Worm (Caenorhabditis elegans) whole organism, L3 larva: ENCODE measurements around the gene cest-6.

Experiments used
- aly-2 ChIP-seq: fragments of 150-350 bp; optimal IDR thresholded peaks from 2 replicates; lab custom pipeline; 2014; ENCODE audit warnings: missing biosample characterization, missing genetic modification characterization
- ama-1 ChIP-seq: fragments of 150-350 bp; optimal IDR thresholded peaks from 2 replicates; lab custom pipeline; 2018
- ceh-16 ChIP-seq: sonication (generic microtip); optimal IDR thresholded peaks from 2 replicates; lab custom pipeline; 2017; ENCODE audit warnings: missing biosample characterization, missing genetic modification characterization
- ceh-28 ChIP-seq: fragments of 150-350 bp; optimal IDR thresholded peaks from 2 replicates; lab custom pipeline; 2014; ENCODE audit warnings: missing biosample characterization, missing genetic modification reagents, missing genetic modification characterization
- ceh-82 ChIP-seq: fragments of 150-350 bp; optimal IDR thresholded peaks from 2 replicates; lab custom pipeline; 2014; ENCODE audit warnings: missing biosample characterization, missing genetic modification characterization
- ceh-9 ChIP-seq: sonication (generic microtip); optimal IDR thresholded peaks from 2 replicates; lab custom pipeline; 2018; ENCODE audit warnings: missing biosample characterization, missing genetic modification characterization
- daf-12 ChIP-seq: fragments of 150-350 bp; optimal IDR thresholded peaks from 2 replicates; lab custom pipeline; 2014; ENCODE audit warnings: missing biosample characterization, missing genetic modification reagents, missing genetic modification characterization
- egl-5 ChIP-seq: fragments of 150-350 bp; optimal IDR thresholded peaks from 2 replicates; lab custom pipeline; 2017; ENCODE audit warnings: missing biosample characterization, missing genetic modification reagents, missing genetic modification characterization, inconsistent platforms
- elt-2 ChIP-seq: sonication (generic microtip); optimal IDR thresholded peaks from 2 replicates; lab custom pipeline; 2016; ENCODE audit warnings: missing genetic modification reagents, mild to moderate bottlenecking, missing genetic modification characterization, missing compliant biosample characterization
- elt-3 ChIP-seq, 3 experiments: fragments of 150-350 bp in 1 of 3; sonication (generic microtip) in 2 of 3; optimal IDR thresholded peaks; 2 replicates in 2 of 3; 4 replicates in 1 of 3; lab custom pipeline; 2014 to 2017; ENCODE audit warnings: missing biosample characterization in 3 of 3, missing genetic modification characterization in 3 of 3
- fkh-10 ChIP-seq: sonication (generic microtip); optimal IDR thresholded peaks from 2 replicates; lab custom pipeline; 2017; ENCODE audit warnings: missing biosample characterization, missing genetic modification reagents, missing genetic modification characterization
- fkh-2 ChIP-seq: fragments of 150-350 bp; optimal IDR thresholded peaks from 2 replicates; lab custom pipeline; 2014; ENCODE audit warnings: missing biosample characterization, missing genetic modification reagents, missing genetic modification characterization
- fos-1 ChIP-seq: fragments of 150-350 bp; optimal IDR thresholded peaks from 2 replicates; lab custom pipeline; 2014; ENCODE audit warnings: missing biosample characterization, missing genetic modification characterization
- hmg-11 ChIP-seq: sonication (generic microtip); optimal IDR thresholded peaks from 2 replicates; lab custom pipeline; 2016; ENCODE audit warnings: missing genetic modification characterization, missing compliant biosample characterization
- jun-1 ChIP-seq: fragments of 150-350 bp; optimal IDR thresholded peaks from 2 replicates; lab custom pipeline; 2014; ENCODE audit warnings: missing biosample characterization, missing genetic modification reagents, missing genetic modification characterization
- lin-15B ChIP-seq: fragments of 150-350 bp; optimal IDR thresholded peaks from 2 replicates; lab custom pipeline; 2014; ENCODE audit warnings: missing biosample characterization, missing genetic modification characterization
- lin-39 ChIP-seq: fragments of 150-350 bp; optimal IDR thresholded peaks from 2 replicates; lab custom pipeline; 2018; ENCODE audit warnings: missing biosample characterization, missing genetic modification reagents, missing genetic modification characterization
- lsy-12 ChIP-seq: sonication (generic microtip); optimal IDR thresholded peaks from 2 replicates; lab custom pipeline; 2016; ENCODE audit warnings: mild to moderate bottlenecking, missing genetic modification characterization, missing compliant biosample characterization
- mdl-1 ChIP-seq: fragments of 150-350 bp; optimal IDR thresholded peaks from 2 replicates; lab custom pipeline; 2014; ENCODE audit warnings: missing biosample characterization, missing genetic modification characterization
- mml-1 ChIP-seq: fragments of 150-350 bp; sonication (generic microtip); optimal IDR thresholded peaks from 3 replicates; lab custom pipeline; 2014; ENCODE audit warnings: missing biosample characterization, missing genetic modification characterization
- nfya-1 ChIP-seq: sonication (generic microtip); optimal IDR thresholded peaks from 2 replicates; lab custom pipeline; 2017; ENCODE audit warnings: missing genetic modification characterization, mild to moderate bottlenecking, missing compliant biosample characterization, antibody characterized with exemption, moderate library complexity; ENCODE audit not compliant: insufficient read depth
- nhr-11 ChIP-seq: fragments of 150-350 bp; optimal IDR thresholded peaks from 2 replicates; lab custom pipeline; 2014; ENCODE audit warnings: missing biosample characterization, missing genetic modification characterization
- nhr-23 ChIP-seq: fragments of 150-350 bp; optimal IDR thresholded peaks from 2 replicates; lab custom pipeline; 2014; ENCODE audit warnings: missing biosample characterization, missing genetic modification reagents, missing genetic modification characterization
- nhr-237 ChIP-seq: fragments of 150-350 bp; optimal IDR thresholded peaks from 2 replicates; lab custom pipeline; 2014; ENCODE audit warnings: missing biosample characterization, missing genetic modification characterization
- nhr-25 ChIP-seq: sonication (generic microtip); optimal IDR thresholded peaks from 2 replicates; lab custom pipeline; 2017; ENCODE audit warnings: missing biosample characterization, missing genetic modification characterization
- nhr-43 ChIP-seq: sonication (generic microtip); optimal IDR thresholded peaks from 2 replicates; lab custom pipeline; 2016; ENCODE audit warnings: mild to moderate bottlenecking, missing genetic modification characterization, missing compliant biosample characterization; ENCODE audit not compliant: poor library complexity, severe bottlenecking
- nhr-67 ChIP-seq: fragments of 150-350 bp; optimal IDR thresholded peaks from 2 replicates; lab custom pipeline; 2014; ENCODE audit warnings: missing biosample characterization, missing genetic modification characterization
- nhr-76 ChIP-seq: fragments of 150-350 bp; sonication (generic microtip); optimal IDR thresholded peaks from 5 replicates; lab custom pipeline; 2014; ENCODE audit warnings: missing biosample characterization, missing genetic modification characterization
- pha-4 ChIP-seq: fragments of 150-350 bp; optimal IDR thresholded peaks from 2 replicates; lab custom pipeline; 2014; ENCODE audit warnings: missing biosample characterization, missing genetic modification reagents, missing genetic modification characterization
- pqm-1 ChIP-seq: fragments of 150-350 bp; optimal IDR thresholded peaks from 2 replicates; lab custom pipeline; 2017; ENCODE audit warnings: missing biosample characterization, missing genetic modification characterization, inconsistent platforms
- sea-2 ChIP-seq: fragments of 150-350 bp; sonication (generic microtip); optimal IDR thresholded peaks from 4 replicates; lab custom pipeline; 2014; ENCODE audit warnings: missing biosample characterization, missing genetic modification reagents, missing genetic modification characterization
- skn-1 ChIP-seq: fragments of 150-350 bp; optimal IDR thresholded peaks from 2 replicates; lab custom pipeline; 2014; ENCODE audit warnings: missing biosample characterization, missing genetic modification characterization
- snpc-4 ChIP-seq: fragments of 150-350 bp; optimal IDR thresholded peaks from 2 replicates; lab custom pipeline; 2014; ENCODE audit warnings: missing biosample characterization, missing genetic modification characterization
- tbx-2 ChIP-seq: sonication (generic microtip); optimal IDR thresholded peaks from 2 replicates; lab custom pipeline; 2016; ENCODE audit warnings: mild to moderate bottlenecking, missing genetic modification characterization, missing compliant biosample characterization
- unc-39 ChIP-seq: sonication (generic microtip); optimal IDR thresholded peaks from 4 replicates; lab custom pipeline; 2017; ENCODE audit warnings: missing biosample characterization, missing genetic modification characterization
- unc-62 ChIP-seq: fragments of 150-350 bp; sonication (generic microtip); optimal IDR thresholded peaks from 4 replicates; lab custom pipeline; 2014; ENCODE audit warnings: missing biosample characterization, missing genetic modification reagents, missing genetic modification characterization
- zag-1 ChIP-seq: fragments of 150-350 bp; optimal IDR thresholded peaks from 2 replicates; lab custom pipeline; 2014; ENCODE audit warnings: missing biosample characterization, missing genetic modification characterization
- ztf-11 ChIP-seq: fragments of 150-350 bp; optimal IDR thresholded peaks from 2 replicates; lab custom pipeline; 2014; ENCODE audit warnings: missing biosample characterization, missing genetic modification characterization

cest-6 gene

DNA sequence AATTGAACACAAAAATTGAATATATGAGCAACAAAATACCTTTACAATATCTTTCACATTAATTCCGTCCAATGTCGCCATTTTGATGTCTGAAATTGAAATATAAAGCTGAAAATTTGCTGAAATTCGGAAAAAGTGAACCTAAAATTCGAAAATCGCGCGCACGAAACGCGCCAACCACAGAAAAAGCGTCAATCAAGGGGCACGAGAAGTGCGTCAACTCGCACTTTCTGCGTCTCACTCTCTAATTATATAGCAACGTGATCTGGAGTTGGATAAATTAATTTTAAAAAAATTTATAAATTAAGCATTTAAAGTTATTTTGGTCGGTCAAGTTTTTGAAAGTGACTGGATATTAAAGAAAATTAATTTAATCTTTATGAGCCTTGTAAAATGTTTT, 9.0 kb downstream of the cest-6 start, which contains the start of gene ruvb-2 (continued):
- TF ChIP-seq nhr-67 (tag; lab: Kevin White, UChicago) = no peak
- TF ChIP-seq fkh-2 (tag; lab: Kevin White, UChicago) = no peak
- TF ChIP-seq elt-2 (tag; lab: Kevin White, UChicago) = peak; percentile 62
- TF ChIP-seq nhr-23 = peak; percentile 94
- TF ChIP-seq lsy-12 (tag; lab: Kevin White, UChicago) = peak; percentile 78
- no peak for TF ChIP-seq nhr-237 (tag; lab: Kevin White, UChicago)
- peak; percentile 80 for TF ChIP-seq nhr-25
- TF ChIP-seq mdl-1 (tag; lab: Kevin White, UChicago) = peak; percentile 52
- peak; percentile 86 for TF ChIP-seq nhr-43 (tag; lab: Kevin White, UChicago)
- TF ChIP-seq unc-39 (tag; lab: Kevin White, UChicago) = no peak
- peak; percentile 21 for TF ChIP-seq pqm-1 (tag; lab: Kevin White, UChicago)
- TF ChIP-seq ceh-9 (tag; lab: Kevin White, UChicago) = no peak
- TF ChIP-seq ceh-28 (tag; lab: Kevin White, UChicago) = peak; percentile 27
- peak; percentile 68 for TF ChIP-seq tbx-2 (tag; lab: Kevin White, UChicago)
- no peak for TF ChIP-seq fos-1 (tag; lab: Kevin White, UChicago)
- peak; percentile 32 for TF ChIP-seq ama-1 (lab: Kevin White, UChicago)
- TF ChIP-seq, all 47 proteins: peak for 21

DNA sequence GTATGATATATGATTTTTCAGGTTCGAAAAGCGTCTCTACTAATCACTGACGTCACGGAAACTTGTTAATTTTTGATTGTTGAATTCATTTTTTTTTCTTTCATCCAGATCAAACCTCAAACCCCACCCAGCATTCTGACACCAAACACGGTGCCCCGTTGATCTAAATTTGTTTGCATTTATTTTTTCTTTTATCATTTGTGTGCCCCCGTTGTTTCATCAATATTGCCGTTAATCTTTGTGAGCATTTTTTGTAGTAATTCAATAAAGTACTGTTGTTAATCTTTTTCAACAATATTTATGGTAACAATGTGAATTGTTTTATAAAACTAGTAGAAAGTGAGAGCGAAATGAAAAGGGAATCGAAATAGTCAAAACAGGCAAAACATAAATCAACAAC, 11.5 kb downstream of the cest-6 start:
- no peak for TF ChIP-seq mdl-1 (tag; lab: Kevin White, UChicago)
- TF ChIP-seq ceh-82 (tag; lab: Kevin White, UChicago) = no peak
- TF ChIP-seq daf-12 = no peak
- no peak for TF ChIP-seq tbx-2 (tag; lab: Kevin White, UChicago)
- TF ChIP-seq elt-3 (tag; optimal IDR thresholded peaks at IDR 0.05; lab: Kevin White, UChicago) = no peak
- no peak for TF ChIP-seq hmg-11 (tag; lab: Kevin White, UChicago)
- no peak for TF ChIP-seq egl-5 (tag; lab: Kevin White, UChicago)
- no peak for TF ChIP-seq aly-2 (tag; lab: Kevin White, UChicago)
- no peak for TF ChIP-seq nhr-23
- TF ChIP-seq jun-1 (tag; lab: Kevin White, UChicago) = no peak
- TF ChIP-seq ztf-11 (tag; lab: Kevin White, UChicago) = no peak
- TF ChIP-seq elt-2 (tag; lab: Kevin White, UChicago) = no peak
- TF ChIP-seq zag-1 (tag; lab: Kevin White, UChicago) = no peak
- TF ChIP-seq nhr-25 = no peak
- TF ChIP-seq ceh-16 (tag; lab: Kevin White, UChicago) = no peak
- TF ChIP-seq ama-1 (lab: Kevin White, UChicago) = no peak
- TF ChIP-seq nhr-11 (tag; lab: Kevin White, UChicago) = no peak

DNA sequence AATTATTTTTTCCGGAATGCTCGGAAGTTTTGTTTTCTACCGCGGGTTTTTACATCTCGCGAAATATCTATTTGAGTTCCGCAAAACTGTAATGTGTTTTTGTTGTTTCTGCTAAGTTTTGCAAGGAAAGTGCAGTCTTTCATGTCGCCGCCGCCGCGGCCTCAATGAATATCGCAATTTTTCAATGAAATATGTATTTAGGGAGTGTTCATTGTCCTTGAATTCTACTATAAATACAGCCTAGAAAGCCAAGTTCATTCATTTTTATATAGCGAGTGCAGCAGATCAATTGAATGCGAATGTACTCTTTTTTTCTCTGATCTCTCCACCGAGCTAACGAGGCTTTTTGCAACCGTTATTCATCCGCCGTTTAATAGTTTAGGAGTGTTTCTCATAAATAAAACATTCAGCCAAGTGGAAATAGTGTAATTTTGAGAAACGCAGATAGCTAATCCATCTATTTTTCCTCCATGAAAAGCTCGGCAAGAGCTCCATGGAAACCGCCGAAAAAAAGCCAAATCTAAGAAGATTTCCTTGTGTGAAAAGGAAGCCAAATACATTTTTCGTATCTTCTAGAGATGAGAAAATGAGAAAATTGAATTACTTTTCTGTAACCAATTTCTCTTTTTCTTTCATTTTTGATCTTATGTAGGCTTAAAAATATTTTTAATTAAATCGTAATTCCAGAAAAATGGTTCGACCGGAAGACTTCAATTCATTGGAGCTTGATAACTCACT, 15.3 kb downstream of the cest-6 start, which contains the start of gene T22D1.3:
TSS of gene T22D1.3 (plus strand) at position 688 of the 738 bp plus-strand sequence.
- TF ChIP-seq nhr-76 (tag; lab: Kevin White, UChicago) (no peak), nhr-23 (peak; percentile 8), fkh-2 (tag; lab: Kevin White, UChicago) (no peak)

DNA sequence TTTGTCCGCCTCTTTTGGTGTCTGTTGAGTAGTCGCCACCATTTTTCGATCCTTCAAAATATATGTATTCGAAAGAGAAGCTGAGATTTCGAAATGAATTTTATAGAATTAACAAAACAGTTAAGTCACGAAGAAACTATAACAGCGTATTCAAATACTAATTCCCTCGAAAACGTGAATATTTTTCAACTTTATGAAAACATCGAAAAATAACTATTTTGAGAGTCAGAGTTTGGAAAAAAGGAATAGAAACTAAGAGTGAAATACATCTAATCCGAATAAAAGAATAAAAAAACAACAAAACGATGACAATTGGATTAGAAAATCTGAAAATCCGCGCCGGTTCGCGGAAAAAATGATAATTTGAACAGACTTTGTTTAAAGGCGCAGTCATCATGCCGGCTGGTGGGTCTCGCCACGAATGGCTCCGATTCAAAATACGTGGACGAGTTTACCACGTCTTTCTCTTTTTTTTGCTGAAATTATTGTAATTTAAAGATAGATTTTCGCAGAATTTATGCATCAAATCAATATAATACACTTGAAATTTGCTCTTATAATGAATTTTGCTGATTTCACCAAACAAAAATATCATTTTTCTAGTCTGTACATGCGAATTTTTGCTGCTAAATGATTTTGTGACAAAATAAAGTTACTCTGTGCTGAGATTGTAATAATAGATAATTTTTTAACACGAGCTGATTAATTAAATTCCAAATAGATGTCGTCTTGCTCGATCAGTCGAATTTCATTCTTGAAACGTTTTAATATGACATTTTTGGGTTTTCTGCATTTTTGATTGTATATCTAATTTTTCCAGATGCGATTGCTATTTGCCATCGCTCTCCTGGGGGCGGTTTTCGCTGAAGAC, 18.2 kb downstream of the cest-6 start, which contains the start of the genes rpn-1 and ribo-1:
TSS of gene rpn-1 (minus strand) at position 51 of the 871 bp plus-strand sequence.
TSS of gene ribo-1 (plus strand) at position 821 of the 871 bp plus-strand sequence.
- TF ChIP-seq pha-4 (tag; lab: Kevin White, UChicago) (peak; percentile 55), lin-15B (tag; lab: Kevin White, UChicago) (peak; percentile 55), mml-1 (tag; lab: Kevin White, UChicago) (no peak), ceh-16 (tag; lab: Kevin White, UChicago) (no peak), nfya-1 (tag; lab: Kevin White, UChicago) (peak; percentile 68), hmg-11 (tag; lab: Kevin White, UChicago) (peak; percentile 53), elt-2 (tag; lab: Kevin White, UChicago) (peak; percentile 15), ama-1 (lab: Kevin White, UChicago) (peak; percentile 2), unc-62 (GFP tag; lab: Kevin White, UChicago) (no peak), nhr-237 (tag; lab: Kevin White, UChicago) (no peak), lin-39 (tag; lab: Kevin White, UChicago) (peak; percentile 65), ceh-9 (tag; lab: Kevin White, UChicago) (no peak), unc-39 (tag; lab: Kevin White, UChicago) (no peak), sea-2 (GFP tag; lab: Kevin White, UChicago) (no peak), snpc-4 (tag; lab: Kevin White, UChicago) (peak; percentile 17), fkh-10 (GFP tag; lab: Kevin White, UChicago) (no peak), skn-1 (tag; lab: Kevin White, UChicago) (peak; percentile 99), egl-5 (tag; lab: Kevin White, UChicago) (peak; percentile 39)
